Worm (Caenorhabditis elegans): ENCODE data around the gene ztf-14.
A peak's percentile ranks its signal among the peaks of the same experiment; 100 is the strongest.

ce11 chrX:14480248-14480647 is 15.6 kb upstream of the ztf-14 start, which contains the start of gene gfi-3:
- peak; percentile 81 for TF ChIP-seq ztf-23 (GFP tag; IDR thresholded peaks at IDR 0.05)
- no peak for TF ChIP-seq cog-1 (tag; optimal IDR thresholded peaks at IDR 0.05)
- TF ChIP-seq tab-1 (GFP tag; IDR thresholded peaks at IDR 0.05): no peak
- no peak for TF ChIP-seq klf-2 (GFP tag; conservative IDR thresholded peaks at IDR 0.05)
- TF ChIP-seq flt-1 (GFP tag; IDR thresholded peaks at IDR 0.05): no peak; the same call in 1 of the 2 replicates
- no peak for TF ChIP-seq ztf-29 (GFP tag; IDR thresholded peaks at IDR 0.05)
